Worm (Caenorhabditis elegans): ENCODE measurements around the gene C18D11.9.

DNA sequence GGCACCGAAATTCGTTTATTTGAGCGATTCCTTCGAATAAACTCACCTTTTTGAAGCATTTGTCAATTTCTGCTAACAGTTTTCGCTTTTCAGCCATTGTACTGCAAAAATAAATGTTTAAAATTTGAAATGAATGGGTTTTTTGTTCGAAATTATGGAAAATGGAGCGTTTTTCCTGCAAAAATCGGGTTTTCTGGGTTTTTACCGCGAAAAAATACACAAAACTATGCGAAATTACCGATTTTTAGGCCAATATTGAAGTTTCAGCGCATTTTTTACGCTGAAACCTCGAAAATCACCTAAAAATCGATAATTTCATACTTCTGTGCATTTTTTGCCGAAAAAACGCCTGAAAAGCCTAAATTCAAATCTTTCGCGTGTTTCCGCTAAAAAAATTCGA, 37.4 kb downstream of the C18D11.9 start, which contains the start of gene ntl-3:
- no peak for TF ChIP-seq T22C8.4 (GFP tag; IDR thresholded peaks at IDR 0.05)
- TF ChIP-seq ztf-23 (GFP tag; IDR thresholded peaks at IDR 0.05), result no peak
- TF ChIP-seq ref-1 (GFP tag; conservative IDR thresholded peaks at IDR 0.05), result no peak
- TF ChIP-seq ztf-29 (GFP tag; IDR thresholded peaks at IDR 0.05), result no peak

Measured in whole organism, midembryonic.